Worm (Caenorhabditis elegans) whole organism, young adult: ENCODE measurements around the gene gldi-7.

Experiments
- B0035.1 ChIP-seq: sonication (generic microtip); optimal IDR thresholded peaks from 2 replicates; lab custom pipeline; 2016; ENCODE audit warnings: missing genetic modification characterization, mild to moderate bottlenecking, missing compliant biosample characterization, missing genotype, missing genetic modification reagents
- B0261.1 ChIP-seq: sonication (generic microtip); optimal IDR thresholded peaks from 2 replicates; lab custom pipeline; 2016; ENCODE audit warnings: mild to moderate bottlenecking, missing genetic modification characterization, moderate library complexity, missing compliant biosample characterization
- B0336.3 ChIP-seq: fragments of 200-800 bp; sonication (Bioruptor generic); IDR thresholded peaks from 2 replicates; pipeline ENCODE4 v1.3.6; 2022; ENCODE audit warnings: missing genetic modification characterization, missing compliant biosample characterization
- F22D6.2 ChIP-seq: sonication (generic microtip); optimal IDR thresholded peaks from 2 replicates; lab custom pipeline; 2016; ENCODE audit warnings: mild to moderate bottlenecking, missing genetic modification characterization, missing compliant biosample characterization
- F33H1.4 ChIP-seq: fragments of 200-800 bp; sonication (Bioruptor generic); IDR thresholded peaks from 2 replicates; pipeline ENCODE4 v1.3.6; 2022; ENCODE audit warnings: missing genetic modification reagents, missing genetic modification characterization, missing compliant biosample characterization
- Y53G8AR.9 ChIP-seq: fragments of 200-800 bp; sonication (Bioruptor generic); conservative IDR thresholded peaks from 2 replicates; pipeline ENCODE4 v1.3.6; 2022; ENCODE audit warnings: missing genetic modification reagents, missing genetic modification characterization, missing compliant biosample characterization
- Y95B8A.8 ChIP-seq: fragments of 200-800 bp; sonication (Bioruptor generic); IDR thresholded peaks from 2 replicates; pipeline ENCODE4 v1.3.6; 2022; ENCODE audit warnings: missing genetic modification reagents, missing genetic modification characterization, missing compliant biosample characterization
- ZK185.1 ChIP-seq: sonication (generic microtip); optimal IDR thresholded peaks from 2 replicates; lab custom pipeline; 2016; ENCODE audit warnings: mild to moderate bottlenecking, missing genetic modification characterization, missing compliant biosample characterization; ENCODE audit not compliant: poor library complexity, severe bottlenecking
- ama-1 ChIP-seq, 3 experiments: fragments of 150-350 bp in 1 of 3; sonication (generic microtip) in 2 of 3; optimal IDR thresholded peaks; 2 replicates each; lab custom pipeline; 2014 to 2018; ENCODE audit warnings: missing biosample characterization in 2 of 3, missing genetic modification characterization in 2 of 3, missing genetic modification reagents in 2 of 3
- atf-7 ChIP-seq: sonication (generic microtip); optimal IDR thresholded peaks from 2 replicates; lab custom pipeline; 2017; ENCODE audit warnings: mild to moderate bottlenecking, missing genetic modification characterization, missing compliant biosample characterization
- attf-5 ChIP-seq: fragments of 200-800 bp; sonication (Bioruptor generic); optimal IDR thresholded peaks from 2 replicates; lab custom pipeline; 2018; ENCODE audit warnings: mild to moderate bottlenecking, missing genetic modification characterization, missing compliant biosample characterization
- attf-6 ChIP-seq: fragments of 200-800 bp; sonication (Bioruptor generic); IDR thresholded peaks from 2 replicates; pipeline ENCODE4 v1.3.6; 2022; ENCODE audit warnings: missing genetic modification reagents, missing genetic modification characterization, missing compliant biosample characterization
- ceh-100 ChIP-seq: fragments of 200-800 bp; sonication (Bioruptor generic); IDR thresholded peaks from 2 replicates; pipeline ENCODE4 v1.3.6; 2022; ENCODE audit warnings: missing genetic modification reagents, missing genetic modification characterization, missing compliant biosample characterization
- chd-7 ChIP-seq: sonication (generic microtip); optimal IDR thresholded peaks from 2 replicates; lab custom pipeline; 2016; ENCODE audit warnings: mild to moderate bottlenecking, missing genetic modification characterization, moderate library complexity, missing compliant biosample characterization
- dpl-1 ChIP-seq: fragments of 150-350 bp; optimal IDR thresholded peaks from 2 replicates; lab custom pipeline; 2014; ENCODE audit warnings: missing biosample characterization, missing genetic modification reagents, missing genetic modification characterization
- ekl-4 ChIP-seq: fragments of 200-800 bp; sonication (Bioruptor generic); IDR thresholded peaks from 2 replicates; pipeline ENCODE4 v1.3.6; 2022; ENCODE audit warnings: missing genetic modification reagents, missing genetic modification characterization, missing compliant biosample characterization
- ets-4 ChIP-seq: fragments of 200-800 bp; sonication (Bioruptor generic); optimal IDR thresholded peaks from 2 replicates; lab custom pipeline; 2018; ENCODE audit warnings: mild to moderate bottlenecking, missing genetic modification characterization, missing compliant biosample characterization
- hlh-26 ChIP-seq: fragments of 200-800 bp; sonication (Bioruptor generic); conservative IDR thresholded peaks from 2 replicates; pipeline ENCODE4 v1.3.6; 2022; ENCODE audit warnings: missing genetic modification reagents, missing genetic modification characterization, missing compliant biosample characterization
- hmg-1.2 ChIP-seq: fragments of 200-800 bp; sonication (Bioruptor generic); IDR thresholded peaks from 2 replicates; pipeline ENCODE4 v1.3.6; 2022; ENCODE audit warnings: missing genetic modification reagents, missing genetic modification characterization, missing compliant biosample characterization
- lag-1 ChIP-seq: fragments of 200-800 bp; sonication (Bioruptor generic); IDR thresholded peaks from 2 replicates; pipeline ENCODE4 v1.3.6; 2022; ENCODE audit warnings: missing genetic modification reagents, missing genetic modification characterization, missing compliant biosample characterization
- lin-26 ChIP-seq: fragments of 200-800 bp; sonication (Bioruptor generic); IDR thresholded peaks from 2 replicates; pipeline ENCODE4 v1.3.6; 2022; ENCODE audit warnings: missing genetic modification reagents, missing genetic modification characterization, missing compliant biosample characterization
- lsl-1 ChIP-seq: fragments of 200-800 bp; sonication (Bioruptor generic); optimal IDR thresholded peaks from 2 replicates; lab custom pipeline; 2018; ENCODE audit warnings: mild to moderate bottlenecking, missing genetic modification characterization, moderate library complexity, missing compliant biosample characterization
- lsy-27 ChIP-seq: sonication (generic microtip); optimal IDR thresholded peaks from 2 replicates; lab custom pipeline; 2017; ENCODE audit warnings: missing genetic modification characterization, mild to moderate bottlenecking, missing compliant biosample characterization, antibody characterized with exemption, missing genotype, borderline replicate concordance; ENCODE audit not compliant: insufficient read depth
- madf-6 ChIP-seq: fragments of 200-800 bp; sonication (Bioruptor generic); IDR thresholded peaks from 2 replicates; pipeline ENCODE4 v1.3.6; 2022; ENCODE audit warnings: missing genetic modification reagents, missing genetic modification characterization, missing compliant biosample characterization
- mcd-1 ChIP-seq: fragments of 200-800 bp; sonication (Bioruptor generic); IDR thresholded peaks from 2 replicates; pipeline ENCODE4 v1.3.6; 2022; ENCODE audit warnings: missing genetic modification reagents, missing genetic modification characterization, missing compliant biosample characterization
- nhr-179 ChIP-seq: sonication (generic microtip); optimal IDR thresholded peaks from 2 replicates; lab custom pipeline; 2016; ENCODE audit warnings: mild to moderate bottlenecking, missing genetic modification characterization, missing compliant biosample characterization
- nhr-80 ChIP-seq: sonication (generic microtip); optimal IDR thresholded peaks from 2 replicates; lab custom pipeline; 2016; ENCODE audit warnings: missing genetic modification characterization, missing compliant biosample characterization
- nhr-90 ChIP-seq: sonication (generic microtip); optimal IDR thresholded peaks from 2 replicates; lab custom pipeline; 2016; ENCODE audit warnings: missing genotype, mild to moderate bottlenecking, missing genetic modification characterization, missing compliant biosample characterization
- pha-4 ChIP-seq: fragments of 150-350 bp; sonication (generic microtip); optimal IDR thresholded peaks from 2 replicates; lab custom pipeline; 2014; ENCODE audit warnings: missing biosample characterization, missing genetic modification reagents, missing genetic modification characterization
- repo-1 ChIP-seq: sonication (generic microtip); optimal IDR thresholded peaks from 2 replicates; lab custom pipeline; 2017; ENCODE audit warnings: mild to moderate bottlenecking, missing genetic modification characterization, missing compliant biosample characterization
- rpc-1 ChIP-seq, 2 experiments: fragments of 150-350 bp in 1 of 2; sonication (generic microtip) in 1 of 2; optimal IDR thresholded peaks; 2 replicates each; lab custom pipeline; 2014 to 2018; ENCODE audit warnings: missing biosample characterization in 1 of 2, missing genetic modification characterization in 1 of 2, missing genetic modification reagents in 1 of 2, missing genotype in 1 of 2
- snpc-1.1 ChIP-seq: sonication (generic microtip); optimal IDR thresholded peaks from 2 replicates; lab custom pipeline; 2017; ENCODE audit warnings: missing genetic modification characterization, mild to moderate bottlenecking, missing compliant biosample characterization, antibody characterized with exemption, moderate library complexity, missing genotype, missing genetic modification reagents; ENCODE audit not compliant: insufficient read depth
- xnd-1 ChIP-seq: sonication (generic microtip); optimal IDR thresholded peaks from 2 replicates; lab custom pipeline; 2016; ENCODE audit warnings: missing genotype, missing genetic modification reagents, missing genetic modification characterization, missing compliant biosample characterization
- ztf-18 ChIP-seq: sonication (generic microtip); optimal IDR thresholded peaks from 2 replicates; lab custom pipeline; 2016; ENCODE audit warnings: missing genotype, mild to moderate bottlenecking, missing genetic modification characterization, missing compliant biosample characterization
- ztf-6 ChIP-seq: fragments of 200-800 bp; sonication (Bioruptor generic); IDR thresholded peaks from 2 replicates; pipeline ENCODE4 v1.3.6; 2022; ENCODE audit warnings: missing genetic modification reagents, missing genetic modification characterization, missing compliant biosample characterization

gldi-7 gene

DNA sequence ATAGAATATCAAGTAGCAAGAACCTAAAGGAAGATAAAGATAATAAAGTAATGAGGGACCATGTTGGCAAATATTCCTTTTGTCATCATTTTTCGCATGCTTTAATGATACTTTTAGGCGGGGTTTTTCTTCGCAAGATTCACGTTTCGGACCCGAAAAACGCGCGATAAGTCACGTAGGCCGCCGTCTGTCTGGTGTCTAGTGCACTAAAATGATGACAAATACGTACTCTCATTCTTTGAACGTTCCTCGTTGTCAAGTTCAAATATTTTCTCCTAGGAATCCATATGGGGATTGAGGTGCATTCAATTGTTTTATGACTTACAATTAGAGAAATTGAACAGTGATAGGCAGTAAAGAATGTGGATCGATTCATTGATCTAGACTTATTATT lies 47.2 kb downstream of the gldi-7 start, which contains the start of gene taap-1:
Gene taap-1 (minus strand): TSS at position 79 of the 394 bp plus-strand sequence.
- TF ChIP-seq madf-6 (GFP tag; lab: Robert Waterston, UW) = 0 out of 2 replicates have a peak, but pooled peaks have one; percentile 25
- peak; percentile 11 for TF ChIP-seq ZK185.1 (tag; lab: Kevin White, UChicago)
- no peak for TF ChIP-seq xnd-1 (tag; lab: Kevin White, UChicago)

DNA sequence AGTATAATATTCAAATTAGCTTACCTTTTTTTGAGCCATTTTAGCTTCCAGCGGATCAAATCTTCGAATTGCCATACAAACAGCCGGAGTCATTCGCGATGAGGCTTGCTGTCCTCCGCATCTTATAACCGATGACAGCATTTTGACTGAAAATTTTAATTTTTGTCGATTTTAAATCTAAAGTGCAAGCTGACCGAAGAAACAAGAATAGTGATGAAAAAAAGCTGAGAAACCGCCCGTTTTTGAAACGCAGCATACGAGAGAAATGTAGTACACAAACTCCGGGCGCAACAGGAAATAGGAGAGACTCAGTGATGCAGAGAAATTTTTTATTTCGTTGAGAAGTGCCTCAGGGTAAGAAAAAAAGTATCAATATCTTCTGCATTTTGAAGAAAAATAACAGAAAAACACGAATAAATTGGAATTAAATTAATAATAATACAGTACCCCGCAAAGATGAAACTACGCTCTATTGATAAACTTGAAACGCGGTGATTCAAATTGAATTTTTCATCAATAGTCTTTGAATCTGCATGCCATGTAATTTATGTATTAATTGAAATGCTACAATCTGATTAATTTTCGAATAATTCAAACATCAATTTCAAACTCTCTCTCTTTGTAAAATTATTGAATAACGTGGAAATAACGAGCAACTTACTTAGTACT lies 47.8 kb downstream of the gldi-7 start:
- TF ChIP-seq chd-7 = no peak
- TF ChIP-seq hlh-26 = no peak
- TF ChIP-seq attf-5 (GFP tag; lab: Kevin White, UChicago) = peak; percentile 43
- TF ChIP-seq lsy-27 (tag; lab: Kevin White, UChicago) = no peak
- peak; percentile 61 for TF ChIP-seq ama-1 (optimal IDR thresholded peaks at IDR 0.05; lab: Kevin White, UChicago)
- TF ChIP-seq ama-1 (GFP tag; optimal IDR thresholded peaks at IDR 0.05; lab: Kevin White, UChicago) = no peak
- TF ChIP-seq nhr-80 (tag; lab: Kevin White, UChicago) = peak; percentile 24
- TF ChIP-seq ztf-18 (tag; lab: Kevin White, UChicago) = no peak
- TF ChIP-seq ceh-100 = no peak
- no peak for TF ChIP-seq atf-7
- TF ChIP-seq repo-1 (tag; lab: Kevin White, UChicago) = no peak
- peak; percentile 55; the same call in 1 of the 2 replicates for TF ChIP-seq hmg-1.2 (GFP tag; lab: Robert Waterston, UW)
- TF ChIP-seq lsl-1 (GFP tag; lab: Kevin White, UChicago) = peak; percentile 35
- TF ChIP-seq mcd-1 = peak; percentile 17; the same call in 1 of the 2 replicates

DNA sequence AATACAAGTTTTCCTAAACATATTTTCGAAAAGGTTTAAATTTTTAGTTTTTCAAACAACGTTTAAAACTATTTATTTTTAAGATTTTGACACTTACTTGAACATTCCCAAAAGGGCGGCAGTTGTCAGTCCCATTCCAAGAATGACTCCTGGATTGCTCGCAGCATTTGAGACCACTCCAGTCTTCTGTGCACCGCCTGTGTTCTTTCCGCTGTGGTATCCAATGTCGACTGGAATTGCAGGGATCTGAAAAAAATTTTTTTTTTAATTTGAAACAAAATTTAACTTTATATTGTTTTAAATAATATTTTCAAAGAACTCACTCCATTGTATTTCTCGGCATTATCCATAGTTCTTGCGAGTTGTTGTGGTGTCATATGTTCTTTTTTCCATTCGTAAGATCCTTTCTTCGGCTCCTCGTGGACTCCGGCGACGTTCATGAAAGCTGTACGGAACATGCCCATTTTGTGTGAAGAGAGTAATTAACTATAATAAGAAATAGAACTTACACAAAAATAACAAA lies 49.2 kb downstream of the gldi-7 start, which contains the start of gene M05D6.5:
Gene M05D6.5 (minus strand): TSS at position 473 of the 523 bp plus-strand sequence.
- TF ChIP-seq B0035.1 = no peak
- 0 out of 2 replicates have a peak, but pooled peaks have one; percentile 13 for TF ChIP-seq B0336.3
- peak; percentile 83 for TF ChIP-seq ama-1 (optimal IDR thresholded peaks at IDR 0.05; lab: Kevin White, UChicago)
- no peak for TF ChIP-seq ama-1 (GFP tag; optimal IDR thresholded peaks at IDR 0.05; lab: Kevin White, UChicago)
- no peak for TF ChIP-seq F33H1.4 (GFP tag; lab: Robert Waterston, UW)
- no peak for TF ChIP-seq nhr-90 (tag; lab: Kevin White, UChicago)
- TF ChIP-seq madf-6 (GFP tag; lab: Robert Waterston, UW) = no peak
- TF ChIP-seq lag-1 (GFP tag; lab: Robert Waterston, UW) = no peak
- no peak for TF ChIP-seq Y95B8A.8
- TF ChIP-seq nhr-80 (tag; lab: Kevin White, UChicago) = no peak
- no peak for TF ChIP-seq B0261.1 (tag; lab: Kevin White, UChicago)
- no peak for TF ChIP-seq ztf-6
- TF ChIP-seq ets-4 = no peak
- TF ChIP-seq ekl-4 (GFP tag; lab: Robert Waterston, UW) = 0 out of 2 replicates have a peak, but pooled peaks have one; percentile 40
- no peak for TF ChIP-seq nhr-179
- TF ChIP-seq F22D6.2 (tag; lab: Kevin White, UChicago) = no peak
- TF ChIP-seq rpc-1 (optimal IDR thresholded peaks at IDR 0.05; lab: Kevin White, UChicago) = no peak
- no peak for TF ChIP-seq rpc-1 (tag; optimal IDR thresholded peaks at IDR 0.05; lab: Kevin White, UChicago)
- TF ChIP-seq dpl-1 (GFP tag; lab: Kevin White, UChicago) = no peak
- TF ChIP-seq lsl-1 (GFP tag; lab: Kevin White, UChicago) = no peak
- no peak for TF ChIP-seq snpc-1.1
- TF ChIP-seq attf-6 (GFP tag; lab: Robert Waterston, UW) = no peak
- TF ChIP-seq Y53G8AR.9 (GFP tag; lab: Robert Waterston, UW) = 0 out of 2 replicates have a peak, but pooled peaks have one; percentile 13
- no peak for TF ChIP-seq pha-4
- TF ChIP-seq lin-26 (GFP tag; lab: Robert Waterston, UW) = 0 out of 2 replicates have a peak, but pooled peaks have one; percentile 8
